Worm (Caenorhabditis elegans) whole organism, midembryonic: ENCODE measurements around the gene B0432.9.

ENCODE experiments used
- T22C8.4 ChIP-seq: fragments of 200-800 bp; sonication (Bioruptor generic); IDR thresholded peaks from 2 replicates; pipeline ENCODE4 v1.3.6; 2022; ENCODE audit warnings: missing genetic modification characterization, missing compliant biosample characterization
- cog-1 ChIP-seq: sonication (generic microtip); optimal IDR thresholded peaks from 2 replicates; lab custom pipeline; 2016; ENCODE audit warnings: missing genetic modification characterization, missing compliant biosample characterization
- flt-1 ChIP-seq: fragments of 200-800 bp; sonication (Bioruptor generic); IDR thresholded peaks from 2 replicates; pipeline ENCODE4 v1.3.6; 2022; ENCODE audit warnings: missing genetic modification characterization, missing compliant biosample characterization
- klf-2 ChIP-seq: fragments of 200-800 bp; sonication (Bioruptor generic); conservative IDR thresholded peaks from 2 replicates; pipeline ENCODE4 v1.3.6; 2022; ENCODE audit warnings: missing genetic modification reagents, missing genetic modification characterization, missing compliant biosample characterization
- med-1 ChIP-seq: sonication (generic microtip); optimal IDR thresholded peaks from 2 replicates; lab custom pipeline; 2017; ENCODE audit warnings: missing genetic modification characterization, mild to moderate bottlenecking, missing compliant biosample characterization, antibody characterized with exemption, missing genetic modification reagents; ENCODE audit not compliant: insufficient read depth
- ref-1 ChIP-seq: fragments of 200-800 bp; sonication (Bioruptor generic); conservative IDR thresholded peaks from 2 replicates; pipeline ENCODE4 v1.3.6; 2022; ENCODE audit warnings: missing genetic modification reagents, missing genetic modification characterization, missing compliant biosample characterization
- tab-1 ChIP-seq: fragments of 200-800 bp; sonication (Bioruptor generic); IDR thresholded peaks from 2 replicates; pipeline ENCODE4 v1.3.6; 2022; ENCODE audit warnings: missing genetic modification characterization, missing compliant biosample characterization
- ztf-23 ChIP-seq: fragments of 200-800 bp; sonication (Bioruptor generic); IDR thresholded peaks from 2 replicates; pipeline ENCODE4 v1.3.6; 2022; ENCODE audit warnings: missing genetic modification reagents, missing genetic modification characterization, missing compliant biosample characterization
- ztf-29 ChIP-seq: fragments of 200-800 bp; sonication (Bioruptor generic); IDR thresholded peaks from 2 replicates; pipeline ENCODE4 v1.3.6; 2022; ENCODE audit warnings: missing genetic modification reagents, missing genetic modification characterization, missing compliant biosample characterization

B0432.9 gene

ce11 chrII:286551-286724, 2.9 kb upstream of the B0432.9 start, which contains the start of gene misc-1:
Gene misc-1 (plus strand): TSS chrII:286625.
- TF ChIP-seq T22C8.4 (GFP tag; lab: Robert Waterston, UW) (0 out of 2 replicates have a peak, but pooled peaks have one; percentile 20), med-1 (GFP tag; lab: Kevin White, UChicago) (no peak)

DNA sequence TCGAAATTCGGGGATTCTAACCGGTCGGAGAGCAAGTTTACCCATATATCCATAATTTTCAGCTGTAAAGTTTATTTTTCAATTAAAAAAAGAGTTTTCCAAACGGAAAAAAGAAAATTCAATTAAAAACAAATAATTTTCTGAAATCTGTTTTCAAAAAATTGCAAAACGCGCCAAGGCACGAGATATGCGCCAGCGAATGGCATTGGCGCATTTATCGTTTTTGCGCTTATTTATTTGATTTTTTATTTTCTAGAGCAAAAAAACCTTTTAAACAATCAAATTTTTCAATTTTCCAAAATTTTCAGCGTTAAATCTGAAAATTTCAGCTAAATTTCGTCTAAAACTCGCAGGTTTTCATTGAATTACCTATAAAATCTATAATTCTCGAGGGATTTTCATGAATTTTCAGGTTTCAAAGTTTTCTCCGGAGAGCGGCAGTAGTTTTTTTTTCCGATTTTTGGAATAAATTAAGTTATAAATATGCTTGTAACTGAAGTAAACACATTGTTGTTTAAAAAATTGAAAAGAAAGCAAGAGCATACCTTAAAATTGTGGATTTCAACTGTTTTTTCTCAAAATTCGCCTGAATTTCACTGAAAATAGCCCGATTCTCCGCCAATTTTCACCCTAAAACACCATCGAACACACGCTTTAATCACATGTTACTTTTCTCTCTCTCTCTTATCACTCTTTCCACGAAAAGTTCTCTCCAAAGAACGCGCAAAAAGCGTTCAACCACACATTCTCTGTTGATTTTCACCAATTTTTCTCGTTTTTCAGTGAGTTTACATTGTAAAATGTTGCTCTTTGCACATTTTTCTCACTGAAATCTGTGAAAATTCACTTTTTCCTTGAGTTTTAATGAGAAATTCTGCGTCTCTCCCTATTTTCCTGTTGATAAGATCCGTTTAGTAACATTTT, 2.4 kb upstream of the B0432.9 start, which contains the start of gene B0432.10:
Gene B0432.10 (minus strand): TSS at position 649 of the 924 bp plus-strand sequence.
- TF ChIP-seq klf-2 (no peak), cog-1 (tag; lab: Kevin White, UChicago) (peak; percentile 29)

ce11 chrII:282483-282882, 1.0 kb downstream of the B0432.9 start, which contains the start of gene trul-1:
Gene trul-1 (minus strand): TSS chrII:282583.
- TF ChIP-seq flt-1 (GFP tag; lab: Robert Waterston, UW) (no peak), ztf-29 (GFP tag; lab: Robert Waterston, UW) (no peak), ztf-23 (GFP tag; lab: Robert Waterston, UW) (no peak), med-1 (GFP tag; lab: Kevin White, UChicago) (no peak), tab-1 (no peak), ref-1 (GFP tag; lab: Robert Waterston, UW) (no peak), T22C8.4 (GFP tag; lab: Robert Waterston, UW) (no peak), cog-1 (tag; lab: Kevin White, UChicago) (no peak), klf-2 (no peak)

DNA sequence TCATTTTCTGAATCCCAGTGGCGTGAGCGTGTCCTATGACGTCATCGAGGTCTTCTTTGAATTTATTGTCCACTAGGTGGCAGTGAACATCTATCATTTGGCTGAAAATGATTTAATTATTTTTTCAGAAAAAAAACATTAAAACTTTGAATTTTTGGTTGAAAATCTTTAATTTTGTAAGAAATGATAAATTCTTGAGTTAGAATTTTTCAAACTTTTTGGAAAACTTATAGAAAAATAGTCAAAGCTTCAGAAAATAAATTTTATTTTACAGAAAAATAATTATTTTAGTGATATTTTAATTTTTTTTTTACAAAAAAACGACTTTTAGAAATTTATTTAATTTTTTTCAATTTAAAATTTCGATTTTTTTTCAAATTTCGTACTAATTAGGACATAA, 4.9 kb downstream of the B0432.9 start, which contains the start of gene B0432.8:
Gene B0432.8 (minus strand): TSS at position 101 of the 400 bp plus-strand sequence.
- no peak for TF ChIP-seq cog-1 (tag; lab: Kevin White, UChicago)
- TF ChIP-seq ref-1 (GFP tag; lab: Robert Waterston, UW): no peak
- TF ChIP-seq tab-1: no peak
- no peak for TF ChIP-seq klf-2
- TF ChIP-seq med-1 (GFP tag; lab: Kevin White, UChicago): no peak
- no peak for TF ChIP-seq T22C8.4 (GFP tag; lab: Robert Waterston, UW)
- TF ChIP-seq flt-1 (GFP tag; lab: Robert Waterston, UW): no peak
- no peak for TF ChIP-seq ztf-29 (GFP tag; lab: Robert Waterston, UW)
- TF ChIP-seq ztf-23 (GFP tag; lab: Robert Waterston, UW): no peak

DNA sequence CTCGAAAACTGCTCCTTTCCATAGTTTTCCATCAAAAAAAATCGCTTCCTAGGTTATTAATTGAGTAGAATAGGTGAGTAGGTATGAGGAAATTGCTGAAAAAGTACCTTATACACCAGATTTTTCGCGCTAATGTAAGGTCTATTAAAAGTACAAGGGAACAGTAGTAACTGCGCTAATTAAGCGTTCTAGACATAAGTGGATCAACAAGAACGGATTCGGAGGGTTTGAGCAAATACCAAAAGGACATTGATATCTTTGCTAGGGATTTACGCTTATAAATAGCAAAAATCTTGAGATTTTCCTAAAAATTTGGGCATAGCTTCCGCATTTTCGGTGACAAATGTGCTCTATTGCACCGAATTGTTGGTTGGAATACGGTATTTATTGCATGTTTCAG, 9.6 kb downstream of the B0432.9 start, which contains the start of gene B0432.7:
Gene B0432.7 (minus strand): TSS at position 101 of the 400 bp plus-strand sequence.
- TF ChIP-seq klf-2: no peak
- no peak for TF ChIP-seq ref-1 (GFP tag; lab: Robert Waterston, UW)
- no peak for TF ChIP-seq cog-1 (tag; lab: Kevin White, UChicago)
- TF ChIP-seq flt-1 (GFP tag; lab: Robert Waterston, UW): no peak
- TF ChIP-seq tab-1: no peak
- no peak for TF ChIP-seq ztf-23 (GFP tag; lab: Robert Waterston, UW)

ce11 chrII:264053-264452, 19.4 kb downstream of the B0432.9 start, which contains the start of gene B0432.14:
Gene B0432.14 (plus strand): TSS chrII:264353.
- no peak for TF ChIP-seq T22C8.4 (GFP tag; lab: Robert Waterston, UW)
- TF ChIP-seq klf-2: no peak
- TF ChIP-seq ref-1 (GFP tag; lab: Robert Waterston, UW): no peak
- TF ChIP-seq ztf-23 (GFP tag; lab: Robert Waterston, UW): no peak
- TF ChIP-seq ztf-29 (GFP tag; lab: Robert Waterston, UW): no peak
- TF ChIP-seq tab-1: no peak
- no peak for TF ChIP-seq med-1 (GFP tag; lab: Kevin White, UChicago)
- no peak for TF ChIP-seq cog-1 (tag; lab: Kevin White, UChicago)
- no peak for TF ChIP-seq flt-1 (GFP tag; lab: Robert Waterston, UW)

DNA sequence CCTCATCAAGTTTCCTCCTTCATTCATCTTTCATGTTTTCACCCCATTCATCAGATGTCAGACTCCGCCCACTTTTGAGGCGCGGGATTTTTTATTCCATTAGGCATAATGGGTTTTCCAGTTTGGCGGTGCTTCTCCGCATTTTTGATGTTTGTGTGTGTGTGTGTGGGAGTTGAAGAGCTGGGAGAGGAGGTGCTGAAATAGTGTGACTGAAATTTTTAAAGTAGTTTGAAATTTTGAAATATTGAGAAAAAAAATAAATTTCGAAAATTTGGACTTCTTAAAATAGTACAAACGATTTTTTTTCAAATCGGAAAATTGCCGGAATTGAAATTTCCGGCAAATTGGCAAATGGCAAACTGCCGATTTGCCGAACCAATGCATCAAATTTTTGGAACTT, 19.9 kb downstream of the B0432.9 start, which contains the start of gene scc-2:
Gene scc-2 (minus strand): TSS at position 101 of the 400 bp plus-strand sequence.
- no peak for TF ChIP-seq T22C8.4 (GFP tag; lab: Robert Waterston, UW)
- TF ChIP-seq ztf-29 (GFP tag; lab: Robert Waterston, UW): no peak
- TF ChIP-seq ref-1 (GFP tag; lab: Robert Waterston, UW): no peak
- no peak for TF ChIP-seq flt-1 (GFP tag; lab: Robert Waterston, UW)
- TF ChIP-seq med-1 (GFP tag; lab: Kevin White, UChicago): no peak
- no peak for TF ChIP-seq cog-1 (tag; lab: Kevin White, UChicago)

DNA sequence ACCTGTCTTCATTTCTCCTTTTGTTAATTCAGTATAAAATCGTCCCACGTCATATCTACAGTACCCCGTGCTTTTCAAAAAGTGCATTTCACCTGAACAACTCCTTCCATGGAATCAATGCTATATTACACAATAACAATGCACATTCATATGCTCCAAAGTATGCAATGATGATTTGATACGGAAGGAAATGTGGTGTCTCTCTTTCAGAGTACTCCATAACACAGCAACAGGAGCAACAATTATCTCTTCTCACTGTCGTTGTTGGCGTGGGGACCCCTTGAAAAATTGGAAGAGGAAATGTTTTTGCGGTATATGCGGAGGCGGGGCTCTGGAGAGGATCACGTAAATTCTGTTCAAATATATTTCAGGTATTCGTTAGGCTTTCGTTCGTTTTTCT, 26.0 kb downstream of the B0432.9 start, which contains the start of gene cat-2:
Gene cat-2 (plus strand): TSS at position 301 of the 400 bp plus-strand sequence.
- TF ChIP-seq ztf-23 (GFP tag; lab: Robert Waterston, UW): no peak
- no peak for TF ChIP-seq ztf-29 (GFP tag; lab: Robert Waterston, UW)
- TF ChIP-seq ref-1 (GFP tag; lab: Robert Waterston, UW): no peak
- TF ChIP-seq klf-2: no peak
- no peak for TF ChIP-seq tab-1
- no peak for TF ChIP-seq flt-1 (GFP tag; lab: Robert Waterston, UW)
- no peak for TF ChIP-seq cog-1 (tag; lab: Kevin White, UChicago)
- no peak for TF ChIP-seq T22C8.4 (GFP tag; lab: Robert Waterston, UW)
- no peak for TF ChIP-seq med-1 (GFP tag; lab: Kevin White, UChicago)

- TF ChIP-seq tab-1 (peak; percentile 82), flt-1 (GFP tag; lab: Robert Waterston, UW) (peak; percentile 89), cog-1 (tag; lab: Kevin White, UChicago) (peak; percentile 88), ztf-23 (GFP tag; lab: Robert Waterston, UW) (peak; percentile 87), ref-1 (GFP tag; lab: Robert Waterston, UW) (peak; percentile 55; the same call in 1 of the 2 replicates), T22C8.4 (GFP tag; lab: Robert Waterston, UW) (peak; percentile 93), med-1 (GFP tag; lab: Kevin White, UChicago) (peak; percentile 83), klf-2 (peak; percentile 58), ztf-29 (GFP tag; lab: Robert Waterston, UW) (peak; percentile 84)
These were observed 28.4 kb downstream of the B0432.9 start for ce11 chrII:255124-255523.
